Fruit fly (Drosophila melanogaster) whole organism, embryonic: Measurements from ENCODE around the gene CG3587.
A peak's percentile ranks its signal among the peaks of the same experiment; 100 is the strongest.

Experiments
- Asciz ChIP-seq: fragments of 200-800 bp; sonication (Bioruptor generic); optimal IDR thresholded peaks from 2 replicates; lab custom pipeline; 2017; ENCODE audit warnings: missing biosample characterization, mild to moderate bottlenecking, missing genetic modification characterization, missing genetic modification reagents
- CG10321 ChIP-seq: fragments of 200-800 bp; sonication (Bioruptor generic); IDR thresholded peaks from 2 replicates; pipeline ENCODE4 v1.3.6; 2022; ENCODE audit warnings: missing biosample characterization, missing genetic modification characterization
- CG10979 ChIP-seq: fragments of 200-800 bp; sonication (Bioruptor generic); optimal IDR thresholded peaks from 2 replicates; lab custom pipeline; 2018; ENCODE audit warnings: missing biosample characterization, mild to moderate bottlenecking, missing genetic modification characterization, moderate library complexity
- CG11085 ChIP-seq: fragments of 200-800 bp; sonication (Bioruptor generic); IDR thresholded peaks from 2 replicates; pipeline ENCODE4 v1.3.6; 2022; ENCODE audit warnings: missing biosample characterization, missing genetic modification characterization
- CG12071 ChIP-seq: fragments of 200-800 bp; sonication (Bioruptor generic); optimal IDR thresholded peaks from 3 replicates; lab custom pipeline; 2018; ENCODE audit warnings: missing biosample characterization, mild to moderate bottlenecking, missing genetic modification characterization
- CG12236 ChIP-seq: fragments of 200-800 bp; sonication (Bioruptor generic); optimal IDR thresholded peaks from 2 replicates; lab custom pipeline; 2016; ENCODE audit warnings: missing biosample characterization, missing genetic modification characterization
- CG1233 ChIP-seq: fragments of 200-800 bp; sonication (Bioruptor generic); optimal IDR thresholded peaks from 4 replicates; lab custom pipeline; 2018; ENCODE audit warnings: missing biosample characterization, mild to moderate bottlenecking, missing genetic modification characterization
- CG12769 ChIP-seq: fragments of 200-800 bp; sonication (Bioruptor generic); optimal IDR thresholded peaks from 2 replicates; lab custom pipeline; 2019; ENCODE audit warnings: missing biosample characterization, mild to moderate bottlenecking, missing genetic modification characterization, moderate library complexity
- CG12942 ChIP-seq: fragments of 200-800 bp; sonication (Bioruptor generic); optimal IDR thresholded peaks from 3 replicates; lab custom pipeline; 2016; ENCODE audit warnings: missing biosample characterization, missing genetic modification characterization
- CG13296 ChIP-seq: fragments of 200-800 bp; sonication (Bioruptor generic); optimal IDR thresholded peaks from 3 replicates; lab custom pipeline; 2018; ENCODE audit warnings: missing biosample characterization, mild to moderate bottlenecking, missing genetic modification characterization
- CG13624 ChIP-seq: fragments of 200-800 bp; sonication (Bioruptor generic); optimal IDR thresholded peaks from 2 replicates; lab custom pipeline; 2016; ENCODE audit warnings: missing biosample characterization, missing genetic modification characterization
- CG13894 ChIP-seq: fragments of 200-800 bp; sonication (Bioruptor generic); optimal IDR thresholded peaks from 3 replicates; lab custom pipeline; 2018; ENCODE audit warnings: missing biosample characterization, mild to moderate bottlenecking, missing genetic modification characterization, moderate library complexity
- CG15011 ChIP-seq: fragments of 200-800 bp; sonication (Bioruptor generic); optimal IDR thresholded peaks from 3 replicates; lab custom pipeline; 2018; ENCODE audit warnings: missing biosample characterization, mild to moderate bottlenecking, missing genetic modification characterization
- CG15479 ChIP-seq: fragments of 200-800 bp; sonication (Bioruptor generic); optimal IDR thresholded peaks from 3 replicates; lab custom pipeline; 2019; ENCODE audit warnings: missing biosample characterization, mild to moderate bottlenecking, missing genetic modification characterization, moderate library complexity
- CG16813 ChIP-seq: fragments of 200-800 bp; sonication (Bioruptor generic); IDR thresholded peaks from 3 replicates; pipeline ENCODE4 v1.3.6; 2022; ENCODE audit warnings: missing biosample characterization, missing genetic modification characterization; ENCODE audit not compliant: partially characterized antibody
- CG2889 ChIP-seq: fragments of 200-800 bp; sonication (Bioruptor generic); IDR thresholded peaks from 3 replicates; pipeline ENCODE4 v1.3.6; 2022; ENCODE audit warnings: missing biosample characterization, missing genetic modification characterization
- CG3995 ChIP-seq: fragments of 200-800 bp; sonication (Bioruptor generic); optimal IDR thresholded peaks from 3 replicates; lab custom pipeline; 2016; ENCODE audit warnings: missing biosample characterization, missing genetic modification characterization
- CG4820 ChIP-seq: fragments of 200-800 bp; sonication (Bioruptor generic); optimal IDR thresholded peaks from 3 replicates; lab custom pipeline; 2016; ENCODE audit warnings: missing biosample characterization, missing genetic modification characterization
- CG7372 ChIP-seq: fragments of 200-800 bp; sonication (Bioruptor generic); IDR thresholded peaks from 2 replicates; pipeline ENCODE4 v1.3.6; 2022; ENCODE audit warnings: missing biosample characterization, missing genetic modification characterization
- CG9437 ChIP-seq: fragments of 200-800 bp; sonication (Bioruptor generic); optimal IDR thresholded peaks from 2 replicates; lab custom pipeline; 2018; ENCODE audit warnings: missing biosample characterization, mild to moderate bottlenecking, missing genetic modification characterization
- Dp ChIP-seq: fragments of 200-800 bp; sonication (Bioruptor generic); optimal IDR thresholded peaks from 2 replicates; lab custom pipeline; 2018; ENCODE audit warnings: missing biosample characterization, mild to moderate bottlenecking, missing genetic modification characterization, moderate library complexity
- Drgx ChIP-seq: fragments of 200-800 bp; sonication (Bioruptor generic); IDR thresholded peaks from 2 replicates; pipeline ENCODE4 v1.3.6; 2022; ENCODE audit warnings: missing biosample characterization, missing genetic modification characterization
- HLH4C ChIP-seq: fragments of 200-800 bp; sonication (Bioruptor generic); IDR thresholded peaks from 3 replicates; pipeline ENCODE4 v1.3.6; 2022; ENCODE audit warnings: missing biosample characterization, missing genetic modification characterization; ENCODE audit not compliant: partially characterized antibody
- HLHmδ ChIP-seq: fragments of 200-800 bp; sonication (Bioruptor generic); optimal IDR thresholded peaks from 2 replicates; lab custom pipeline; 2018; ENCODE audit warnings: missing biosample characterization, mild to moderate bottlenecking, missing genetic modification characterization, moderate library complexity
- Max ChIP-seq: fragments of 200-800 bp; sonication (Bioruptor generic); optimal IDR thresholded peaks from 2 replicates; lab custom pipeline; 2016; ENCODE audit warnings: missing biosample characterization, mild to moderate bottlenecking, missing genetic modification characterization
- Mrtf ChIP-seq: fragments of 200-800 bp; sonication (Bioruptor generic); IDR thresholded peaks from 3 replicates; pipeline ENCODE4 v1.3.6; 2022; ENCODE audit warnings: missing biosample characterization, missing genetic modification characterization
- Nf-YC ChIP-seq: fragments of 200-800 bp; optimal IDR thresholded peaks from 3 replicates; lab custom pipeline; 2019; ENCODE audit warnings: missing biosample characterization, mild to moderate bottlenecking, missing genetic modification characterization, moderate library complexity
- bab2 ChIP-seq: fragments of 200-800 bp; sonication (Bioruptor generic); optimal IDR thresholded peaks from 2 replicates; lab custom pipeline; 2016; ENCODE audit warnings: missing biosample characterization, missing genetic modification characterization
- btn ChIP-seq: fragments of 200-800 bp; sonication (Bioruptor generic); optimal IDR thresholded peaks from 2 replicates; lab custom pipeline; 2016; ENCODE audit warnings: missing biosample characterization, missing genetic modification characterization
- cg ChIP-seq: fragments of 200-800 bp; sonication (Bioruptor generic); optimal IDR thresholded peaks from 3 replicates; lab custom pipeline; 2019; ENCODE audit warnings: missing biosample characterization, mild to moderate bottlenecking, missing genetic modification characterization, moderate library complexity
- crp ChIP-seq, 2 experiments: fragments of 200-800 bp; sonication (Bioruptor generic); optimal IDR thresholded peaks; 2 replicates in 1 of 2; 3 replicates in 1 of 2; lab custom pipeline; 2017; ENCODE audit warnings: missing biosample characterization in 2 of 2, missing genetic modification characterization in 2 of 2, mild to moderate bottlenecking in 1 of 2, moderate library complexity in 1 of 2
- dmrt99B ChIP-seq: fragments of 200-800 bp; sonication (Bioruptor generic); optimal IDR thresholded peaks from 2 replicates; lab custom pipeline; 2018; ENCODE audit warnings: missing biosample characterization, mild to moderate bottlenecking, missing genetic modification characterization, moderate library complexity
- dysf ChIP-seq: fragments of 200-800 bp; sonication (Bioruptor generic); IDR thresholded peaks from 3 replicates; pipeline ENCODE4 v1.3.6; 2022; ENCODE audit warnings: missing biosample characterization, missing genetic modification characterization
- fu2 ChIP-seq: fragments of 200-800 bp; sonication (Bioruptor generic); optimal IDR thresholded peaks from 2 replicates; lab custom pipeline; 2016; ENCODE audit warnings: missing biosample characterization, missing genetic modification characterization
- gcm ChIP-seq: fragments of 200-800 bp; sonication (Bioruptor generic); optimal IDR thresholded peaks from 2 replicates; lab custom pipeline; 2019; ENCODE audit warnings: missing biosample characterization, mild to moderate bottlenecking, missing genetic modification characterization, moderate library complexity
- gsb ChIP-seq: fragments of 200-800 bp; sonication (Bioruptor generic); IDR thresholded peaks from 2 replicates; pipeline ENCODE4 v1.3.6; 2022; ENCODE audit warnings: missing biosample characterization, missing genetic modification characterization
- hth ChIP-seq: fragments of >200 bp; optimal IDR thresholded peaks from 2 replicates; lab custom pipeline; 2017; ENCODE audit warnings: inconsistent platforms
- ind ChIP-seq: fragments of 200-800 bp; sonication (Bioruptor generic); optimal IDR thresholded peaks from 3 replicates; lab custom pipeline; 2016; ENCODE audit warnings: missing biosample characterization, missing genetic modification characterization
- kay ChIP-seq: fragments of 200-800 bp; sonication (Bioruptor generic); optimal IDR thresholded peaks from 2 replicates; lab custom pipeline; 2016; ENCODE audit warnings: missing biosample characterization, missing genetic modification characterization
- lab ChIP-seq: fragments of 200-800 bp; sonication (Bioruptor generic); optimal IDR thresholded peaks from 3 replicates; lab custom pipeline; 2017; ENCODE audit warnings: missing biosample characterization, missing genetic modification characterization, mild to moderate bottlenecking, moderate library complexity, missing genetic modification reagents
- lilli ChIP-seq: fragments of 200-800 bp; sonication (Bioruptor generic); optimal IDR thresholded peaks from 3 replicates; lab custom pipeline; 2016; ENCODE audit warnings: missing biosample characterization, missing genetic modification characterization
- luna ChIP-seq: fragments of 200-800 bp; sonication (Bioruptor generic); optimal IDR thresholded peaks from 2 replicates; lab custom pipeline; 2016; ENCODE audit warnings: missing biosample characterization, missing genetic modification characterization
- mld ChIP-seq: fragments of 200-800 bp; sonication (Bioruptor generic); IDR thresholded peaks from 3 replicates; pipeline ENCODE4 v1.3.6; 2022; ENCODE audit warnings: missing biosample characterization, missing genetic modification characterization; ENCODE audit not compliant: partially characterized antibody
- pzg ChIP-seq: fragments of 200-800 bp; sonication (Bioruptor generic); optimal IDR thresholded peaks from 3 replicates; lab custom pipeline; 2018; ENCODE audit warnings: missing biosample characterization, mild to moderate bottlenecking, missing genetic modification characterization, moderate library complexity
- sc ChIP-seq, 3 experiments: fragments of >200 bp in 2 of 3; fragments of 200-800 bp in 1 of 3; sonication (Bioruptor generic) in 1 of 3; optimal IDR thresholded peaks; 2 replicates in 2 of 3; 3 replicates in 1 of 3; lab custom pipeline; 2017; ENCODE audit warnings: mild to moderate bottlenecking in 1 of 3, missing biosample characterization in 1 of 3, missing genetic modification characterization in 1 of 3, missing genetic modification reagents in 1 of 3
- scrt ChIP-seq: fragments of 200-800 bp; sonication (Bioruptor generic); optimal IDR thresholded peaks from 2 replicates; lab custom pipeline; 2018; ENCODE audit warnings: missing biosample characterization, mild to moderate bottlenecking, missing genetic modification characterization, moderate library complexity

The CG3587 gene

DNA sequence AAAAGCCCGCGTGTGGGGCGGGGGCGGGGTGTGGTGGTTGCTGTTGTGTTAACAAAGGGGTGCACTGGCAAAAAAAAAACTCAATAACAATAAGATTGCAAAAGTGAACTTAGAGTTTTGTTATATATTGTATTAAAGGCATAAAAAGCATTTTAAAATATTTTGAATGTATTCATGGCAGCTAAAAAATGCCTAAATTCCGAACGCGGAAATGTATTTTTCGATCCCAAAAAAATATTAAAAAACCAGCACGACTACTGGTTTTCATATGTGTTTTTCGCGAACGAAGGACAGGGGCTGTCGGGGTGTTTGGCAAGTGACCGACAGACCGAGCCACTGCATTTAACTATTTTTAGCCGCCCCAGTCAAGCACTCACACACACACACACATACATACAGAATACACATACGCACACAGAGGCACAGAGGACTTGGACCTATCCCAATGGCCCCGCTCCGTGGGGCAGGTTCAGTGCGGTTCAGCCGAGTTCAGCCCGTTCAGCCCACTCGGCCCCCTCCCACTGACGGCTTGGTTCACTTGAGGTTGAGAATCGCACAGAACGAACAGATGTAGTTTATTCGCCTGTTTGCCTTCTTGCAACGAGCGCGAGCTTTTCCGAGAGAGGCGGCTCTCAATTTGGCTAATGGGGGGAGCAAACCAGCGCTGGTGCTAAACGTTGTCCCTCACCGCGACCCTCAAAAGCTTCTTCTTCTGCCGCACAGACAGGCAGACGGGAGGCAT is 26.8 kb downstream of the CG3587 start (continued):
- TF ChIP-seq CG11085 (GFP tag; lab: Robert Waterston, UW) (no peak), Dp (GFP tag; lab: Kevin White, UChicago) (no peak), CG13296 (no peak), Asciz (GFP tag; lab: Kevin White, UChicago) (no peak), kay (GFP tag; lab: Kevin White, UChicago) (no peak), sc (optimal IDR thresholded peaks at IDR 0.05; lab: Kevin White, UChicago) (no peak), sc (GFP tag; optimal IDR thresholded peaks at IDR 0.05; lab: Kevin White, UChicago) (no peak), gcm (GFP tag; lab: Kevin White, UChicago) (no peak), CG15011 (GFP tag; lab: Kevin White, UChicago) (no peak), scrt (GFP tag; lab: Kevin White, UChicago) (no peak), CG12769 (tag; lab: Kevin White, UChicago) (peak; percentile 41), Drgx (peak; percentile 36; the same call in 1 of the 2 replicates), dmrt99B (tag; lab: Kevin White, UChicago) (peak; percentile 17), CG3995 (GFP tag; lab: Kevin White, UChicago) (no peak), btn (GFP tag; lab: Kevin White, UChicago) (no peak), CG12071 (no peak), CG2889 (GFP tag; lab: Robert Waterston, UW) (no peak)

DNA sequence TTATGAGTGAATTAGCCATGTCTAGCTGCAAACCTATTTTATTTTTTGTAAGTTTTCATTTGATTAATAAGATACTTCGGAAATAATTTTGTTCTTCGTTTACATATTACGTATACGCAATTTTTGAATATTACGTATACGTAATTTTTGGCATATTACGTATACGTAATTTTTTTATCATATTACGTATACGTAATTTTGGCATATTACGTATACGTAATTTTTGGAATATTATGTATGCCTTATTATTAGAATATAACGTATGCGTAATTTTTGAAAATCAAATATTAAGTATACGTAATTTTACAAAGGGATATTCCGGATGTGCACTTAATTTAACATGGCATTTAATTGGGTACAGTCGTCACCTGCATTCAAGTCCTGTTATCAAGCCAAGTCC is 28.0 kb downstream of the CG3587 start:
- no peak for TF ChIP-seq bab2 (GFP tag; lab: Kevin White, UChicago)
- no peak for TF ChIP-seq CG10321 (GFP tag; lab: Robert Waterston, UW)
- no peak for TF ChIP-seq ind (GFP tag; lab: Kevin White, UChicago)
- TF ChIP-seq CG7372 (GFP tag; lab: Robert Waterston, UW), result peak; percentile 85
- TF ChIP-seq scrt (GFP tag; lab: Kevin White, UChicago), result no peak
- TF ChIP-seq cg (GFP tag; lab: Kevin White, UChicago), result no peak
- peak; percentile 77 for TF ChIP-seq CG9437
- TF ChIP-seq dysf (GFP tag; lab: Robert Waterston, UW), result no peak
- no peak for TF ChIP-seq lilli (GFP tag; lab: Kevin White, UChicago)
- peak; percentile 77 for TF ChIP-seq CG10979 (tag; lab: Kevin White, UChicago)
- TF ChIP-seq CG4820, result no peak
- TF ChIP-seq CG15479 (GFP tag; lab: Kevin White, UChicago), result no peak
- TF ChIP-seq CG16813 (GFP tag; lab: Robert Waterston, UW), result no peak
- TF ChIP-seq Mrtf (GFP tag; lab: Robert Waterston, UW), result no peak
- no peak for TF ChIP-seq fu2 (GFP tag; lab: Kevin White, UChicago)

DNA sequence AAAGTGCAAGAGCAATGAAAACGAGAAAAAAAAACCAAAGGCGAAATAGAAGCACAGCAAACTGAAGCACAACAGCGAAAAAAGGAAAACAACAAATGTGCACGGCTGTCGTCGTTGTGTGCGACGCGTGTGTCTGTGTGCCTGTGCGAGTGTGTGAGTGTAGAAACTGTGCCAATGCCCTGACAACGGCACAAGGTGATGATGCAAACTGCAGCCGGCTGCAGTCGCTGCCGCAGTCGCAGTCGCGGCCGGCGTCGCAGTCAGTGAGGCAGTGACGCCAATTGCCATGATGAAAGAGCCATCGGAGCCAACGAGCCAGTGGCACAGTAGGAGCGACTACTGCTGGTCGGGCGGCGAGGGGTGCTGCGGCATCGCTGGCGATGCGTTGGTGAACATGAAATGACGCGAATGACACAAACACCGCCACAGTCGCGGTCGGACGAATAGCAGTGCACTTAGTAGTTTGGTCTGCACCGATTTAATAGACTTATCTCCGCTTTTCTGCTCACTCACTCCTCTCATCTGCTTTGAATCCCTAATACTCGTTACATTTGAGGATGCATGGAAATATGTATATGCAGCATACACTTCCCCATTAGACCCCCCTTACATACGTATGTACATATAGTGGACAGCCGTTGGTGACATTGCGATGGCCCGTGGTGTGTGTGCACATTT is 28.6 kb downstream of the CG3587 start:
- no peak for TF ChIP-seq CG3995 (GFP tag; lab: Kevin White, UChicago)
- peak; percentile 47 for TF ChIP-seq Nf-YC (tag; lab: Kevin White, UChicago)
- no peak for TF ChIP-seq hth (lab: Kevin White, UChicago)
- no peak for TF ChIP-seq luna (GFP tag; lab: Kevin White, UChicago)
- TF ChIP-seq CG13894 (tag; lab: Kevin White, UChicago), result no peak
- TF ChIP-seq lab, result peak; percentile 55
- TF ChIP-seq CG13624 (GFP tag; lab: Kevin White, UChicago), result no peak
- TF ChIP-seq pzg (GFP tag; lab: Kevin White, UChicago), result no peak
- TF ChIP-seq CG12236 (GFP tag; lab: Kevin White, UChicago), result peak; percentile 19
- TF ChIP-seq gsb (GFP tag; lab: Robert Waterston, UW), result no peak
- TF ChIP-seq HLHmδ (GFP tag; lab: Kevin White, UChicago), result no peak
- TF ChIP-seq crp (GFP tag; optimal IDR thresholded peaks at IDR 0.05; lab: Kevin White, UChicago), result peak in 1 of 2 experiments; percentile 26
- TF ChIP-seq mld (GFP tag; lab: Robert Waterston, UW), result no peak
- peak; percentile 43 for TF ChIP-seq CG1233 (GFP tag; lab: Kevin White, UChicago)
- TF ChIP-seq HLH4C, result no peak
- TF ChIP-seq CG12942 (GFP tag; lab: Kevin White, UChicago), result no peak
- no peak for TF ChIP-seq Max (GFP tag; lab: Kevin White, UChicago)
